Worm (Caenorhabditis elegans) whole organism, L3 larva: ENCODE results near the gene K09F5.4.

Source experiments
- ZK546.5 ChIP-seq: sonication (generic microtip); optimal IDR thresholded peaks from 2 replicates; lab custom pipeline; 2017; ENCODE audit warnings: missing biosample characterization, missing genetic modification characterization
- ama-1 ChIP-seq: fragments of 150-350 bp; optimal IDR thresholded peaks from 2 replicates; lab custom pipeline; 2018
- egl-27 ChIP-seq: sonication (generic microtip); optimal IDR thresholded peaks from 4 replicates; lab custom pipeline; 2017; ENCODE audit warnings: missing biosample characterization, missing genetic modification reagents, missing genetic modification characterization
- elt-1 ChIP-seq: fragments of 150-350 bp; optimal IDR thresholded peaks from 2 replicates; lab custom pipeline; 2014; ENCODE audit warnings: missing biosample characterization, missing genetic modification characterization
- jun-1 ChIP-seq: fragments of 150-350 bp; optimal IDR thresholded peaks from 2 replicates; lab custom pipeline; 2014; ENCODE audit warnings: missing biosample characterization, missing genetic modification reagents, missing genetic modification characterization
- lin-39 ChIP-seq: fragments of 150-350 bp; optimal IDR thresholded peaks from 2 replicates; lab custom pipeline; 2018; ENCODE audit warnings: missing biosample characterization, missing genetic modification reagents, missing genetic modification characterization
- nhr-11 ChIP-seq: fragments of 150-350 bp; optimal IDR thresholded peaks from 2 replicates; lab custom pipeline; 2014; ENCODE audit warnings: missing biosample characterization, missing genetic modification characterization
- nhr-76 ChIP-seq: fragments of 150-350 bp; sonication (generic microtip); optimal IDR thresholded peaks from 5 replicates; lab custom pipeline; 2014; ENCODE audit warnings: missing biosample characterization, missing genetic modification characterization
- snpc-4 ChIP-seq: fragments of 150-350 bp; optimal IDR thresholded peaks from 2 replicates; lab custom pipeline; 2014; ENCODE audit warnings: missing biosample characterization, missing genetic modification characterization
- tbx-2 ChIP-seq: sonication (generic microtip); optimal IDR thresholded peaks from 2 replicates; lab custom pipeline; 2016; ENCODE audit warnings: mild to moderate bottlenecking, missing genetic modification characterization, missing compliant biosample characterization
- unc-62 ChIP-seq: fragments of 150-350 bp; sonication (generic microtip); optimal IDR thresholded peaks from 4 replicates; lab custom pipeline; 2014; ENCODE audit warnings: missing biosample characterization, missing genetic modification reagents, missing genetic modification characterization
- zag-1 ChIP-seq: fragments of 150-350 bp; optimal IDR thresholded peaks from 2 replicates; lab custom pipeline; 2014; ENCODE audit warnings: missing biosample characterization, missing genetic modification characterization
- ztf-11 ChIP-seq: fragments of 150-350 bp; optimal IDR thresholded peaks from 2 replicates; lab custom pipeline; 2014; ENCODE audit warnings: missing biosample characterization, missing genetic modification characterization

- TF ChIP-seq ztf-11 (tag; lab: Kevin White, UChicago) (no peak), lin-39 (tag; lab: Kevin White, UChicago) (no peak), unc-62 (no peak), jun-1 (no peak), nhr-76 (tag; lab: Kevin White, UChicago) (no peak), nhr-11 (tag; lab: Kevin White, UChicago) (no peak), ZK546.5 (tag; lab: Kevin White, UChicago) (no peak), ama-1 (lab: Kevin White, UChicago) (no peak), egl-27 (tag; lab: Kevin White, UChicago) (no peak), zag-1 (tag; lab: Kevin White, UChicago) (no peak), snpc-4 (tag; lab: Kevin White, UChicago) (no peak), elt-1 (tag; lab: Kevin White, UChicago) (no peak), tbx-2 (tag; lab: Kevin White, UChicago) (no peak)
Observed at ce11 chrX:7745386-7745785, 34.8 kb upstream of the K09F5.4 start.
